Worm (Caenorhabditis elegans) whole organism, young adult: ENCODE results near the gene F52E10.2.

Experiments used
- B0035.1 ChIP-seq: sonication (generic microtip); optimal IDR thresholded peaks from 2 replicates; lab custom pipeline; 2016; ENCODE audit warnings: missing genetic modification characterization, mild to moderate bottlenecking, missing compliant biosample characterization, missing genotype, missing genetic modification reagents
- D2030.7 ChIP-seq: fragments of 200-800 bp; sonication (Bioruptor generic); IDR thresholded peaks from 2 replicates; pipeline ENCODE4 v1.3.6; 2022; ENCODE audit warnings: missing genetic modification reagents, missing genetic modification characterization, missing compliant biosample characterization
- F10E7.11 ChIP-seq: sonication (generic microtip); optimal IDR thresholded peaks from 2 replicates; lab custom pipeline; 2017; ENCODE audit warnings: mild to moderate bottlenecking, missing genetic modification characterization, moderate library complexity, missing compliant biosample characterization
- ama-1 ChIP-seq, 3 experiments: fragments of 150-350 bp in 1 of 3; sonication (generic microtip) in 2 of 3; optimal IDR thresholded peaks; 2 replicates each; lab custom pipeline; 2014 to 2018; ENCODE audit warnings: missing biosample characterization in 2 of 3, missing genetic modification characterization in 2 of 3, missing genetic modification reagents in 2 of 3
- nhr-90 ChIP-seq: sonication (generic microtip); optimal IDR thresholded peaks from 2 replicates; lab custom pipeline; 2016; ENCODE audit warnings: missing genotype, mild to moderate bottlenecking, missing genetic modification characterization, missing compliant biosample characterization
- pbrm-1 ChIP-seq: fragments of 200-800 bp; sonication (Bioruptor generic); IDR thresholded peaks from 2 replicates; pipeline ENCODE4 v1.3.6; 2022; ENCODE audit warnings: missing genetic modification reagents, missing genetic modification characterization, missing compliant biosample characterization
- snpc-1.3 ChIP-seq: sonication (generic microtip); optimal IDR thresholded peaks from 2 replicates; lab custom pipeline; 2017; ENCODE audit warnings: missing genetic modification characterization, mild to moderate bottlenecking, missing compliant biosample characterization, antibody characterized with exemption, moderate library complexity, missing genotype, missing genetic modification reagents; ENCODE audit not compliant: insufficient read depth
- snpc-4 ChIP-seq, 5 experiments: fragments of 150-350 bp in 1 of 5; sonication (generic microtip) in 4 of 5; optimal IDR thresholded peaks; 2 replicates each; lab custom pipeline; 2014 to 2018; ENCODE audit warnings: missing genetic modification characterization in 5 of 5, missing biosample characterization in 3 of 5, antibody characterized with exemption in 2 of 5, mild to moderate bottlenecking in 2 of 5, missing compliant biosample characterization in 2 of 5, missing genotype in 2 of 5, moderate library complexity in 2 of 5, missing genetic modification reagents in 1 of 5

ce11 chrX:16263287-16263686, 19.7 kb downstream of the F52E10.2 start:
- TF ChIP-seq ama-1 (optimal IDR thresholded peaks at IDR 0.05; lab: Kevin White, UChicago), result no peak
- TF ChIP-seq ama-1 (GFP tag; optimal IDR thresholded peaks at IDR 0.05; lab: Kevin White, UChicago), result no peak
- no peak for TF ChIP-seq D2030.7 (GFP tag; lab: Robert Waterston, UW)
- no peak for TF ChIP-seq snpc-1.3 (tag; lab: Kevin White, UChicago)
- no peak for TF ChIP-seq B0035.1
- no peak for TF ChIP-seq F10E7.11 (tag; lab: Kevin White, UChicago)
- no peak for TF ChIP-seq snpc-4 (GFP tag; optimal IDR thresholded peaks at IDR 0.05; lab: Kevin White, UChicago)
- no peak for TF ChIP-seq snpc-4 (tag; optimal IDR thresholded peaks at IDR 0.05; lab: Kevin White, UChicago)
- no peak for TF ChIP-seq pbrm-1 (GFP tag; lab: Robert Waterston, UW)
- no peak for TF ChIP-seq nhr-90 (tag; lab: Kevin White, UChicago)
